Worm (Caenorhabditis elegans) whole organism, L3 larva: Measurements from ENCODE around the gene mig-6.

ENCODE experiments used
- R02D3.7 ChIP-seq: fragments of 150-350 bp; optimal IDR thresholded peaks from 2 replicates; lab custom pipeline; 2014; ENCODE audit warnings: missing biosample characterization, missing genetic modification characterization
- ZK546.5 ChIP-seq: sonication (generic microtip); optimal IDR thresholded peaks from 2 replicates; lab custom pipeline; 2017; ENCODE audit warnings: missing biosample characterization, missing genetic modification characterization
- ama-1 ChIP-seq: fragments of 150-350 bp; optimal IDR thresholded peaks from 2 replicates; lab custom pipeline; 2018
- ceh-28 ChIP-seq: fragments of 150-350 bp; optimal IDR thresholded peaks from 2 replicates; lab custom pipeline; 2014; ENCODE audit warnings: missing biosample characterization, missing genetic modification reagents, missing genetic modification characterization
- ceh-9 ChIP-seq: sonication (generic microtip); optimal IDR thresholded peaks from 2 replicates; lab custom pipeline; 2018; ENCODE audit warnings: missing biosample characterization, missing genetic modification characterization
- daf-12 ChIP-seq: fragments of 150-350 bp; optimal IDR thresholded peaks from 2 replicates; lab custom pipeline; 2014; ENCODE audit warnings: missing biosample characterization, missing genetic modification reagents, missing genetic modification characterization
- egl-27 ChIP-seq: sonication (generic microtip); optimal IDR thresholded peaks from 4 replicates; lab custom pipeline; 2017; ENCODE audit warnings: missing biosample characterization, missing genetic modification reagents, missing genetic modification characterization
- egl-5 ChIP-seq: fragments of 150-350 bp; optimal IDR thresholded peaks from 2 replicates; lab custom pipeline; 2017; ENCODE audit warnings: missing biosample characterization, missing genetic modification reagents, missing genetic modification characterization, inconsistent platforms
- elt-1 ChIP-seq: fragments of 150-350 bp; optimal IDR thresholded peaks from 2 replicates; lab custom pipeline; 2014; ENCODE audit warnings: missing biosample characterization, missing genetic modification characterization
- elt-2 ChIP-seq: sonication (generic microtip); optimal IDR thresholded peaks from 2 replicates; lab custom pipeline; 2016; ENCODE audit warnings: missing genetic modification reagents, mild to moderate bottlenecking, missing genetic modification characterization, missing compliant biosample characterization
- eor-1 ChIP-seq, 2 experiments: fragments of 150-350 bp; optimal IDR thresholded peaks; 2 replicates each; lab custom pipeline; 2014 to 2018; ENCODE audit warnings: missing biosample characterization in 2 of 2, missing genetic modification characterization in 2 of 2
- fkh-10 ChIP-seq: sonication (generic microtip); optimal IDR thresholded peaks from 2 replicates; lab custom pipeline; 2017; ENCODE audit warnings: missing biosample characterization, missing genetic modification reagents, missing genetic modification characterization
- fos-1 ChIP-seq: fragments of 150-350 bp; optimal IDR thresholded peaks from 2 replicates; lab custom pipeline; 2014; ENCODE audit warnings: missing biosample characterization, missing genetic modification characterization
- hmg-11 ChIP-seq: sonication (generic microtip); optimal IDR thresholded peaks from 2 replicates; lab custom pipeline; 2016; ENCODE audit warnings: missing genetic modification characterization, missing compliant biosample characterization
- jun-1 ChIP-seq: fragments of 150-350 bp; optimal IDR thresholded peaks from 2 replicates; lab custom pipeline; 2014; ENCODE audit warnings: missing biosample characterization, missing genetic modification reagents, missing genetic modification characterization
- lin-15B ChIP-seq: fragments of 150-350 bp; optimal IDR thresholded peaks from 2 replicates; lab custom pipeline; 2014; ENCODE audit warnings: missing biosample characterization, missing genetic modification characterization
- mml-1 ChIP-seq: fragments of 150-350 bp; sonication (generic microtip); optimal IDR thresholded peaks from 3 replicates; lab custom pipeline; 2014; ENCODE audit warnings: missing biosample characterization, missing genetic modification characterization
- nfya-1 ChIP-seq: sonication (generic microtip); optimal IDR thresholded peaks from 2 replicates; lab custom pipeline; 2017; ENCODE audit warnings: missing genetic modification characterization, mild to moderate bottlenecking, missing compliant biosample characterization, antibody characterized with exemption, moderate library complexity; ENCODE audit not compliant: insufficient read depth
- nhr-11 ChIP-seq: fragments of 150-350 bp; optimal IDR thresholded peaks from 2 replicates; lab custom pipeline; 2014; ENCODE audit warnings: missing biosample characterization, missing genetic modification characterization
- nhr-12 ChIP-seq: fragments of 150-350 bp; optimal IDR thresholded peaks from 2 replicates; lab custom pipeline; 2014; ENCODE audit warnings: missing biosample characterization, missing genetic modification characterization
- nhr-23 ChIP-seq: fragments of 150-350 bp; optimal IDR thresholded peaks from 2 replicates; lab custom pipeline; 2014; ENCODE audit warnings: missing biosample characterization, missing genetic modification reagents, missing genetic modification characterization
- nhr-25 ChIP-seq: sonication (generic microtip); optimal IDR thresholded peaks from 2 replicates; lab custom pipeline; 2017; ENCODE audit warnings: missing biosample characterization, missing genetic modification characterization
- nhr-43 ChIP-seq: sonication (generic microtip); optimal IDR thresholded peaks from 2 replicates; lab custom pipeline; 2016; ENCODE audit warnings: mild to moderate bottlenecking, missing genetic modification characterization, missing compliant biosample characterization; ENCODE audit not compliant: poor library complexity, severe bottlenecking
- nhr-67 ChIP-seq: fragments of 150-350 bp; optimal IDR thresholded peaks from 2 replicates; lab custom pipeline; 2014; ENCODE audit warnings: missing biosample characterization, missing genetic modification characterization
- nhr-76 ChIP-seq: fragments of 150-350 bp; sonication (generic microtip); optimal IDR thresholded peaks from 5 replicates; lab custom pipeline; 2014; ENCODE audit warnings: missing biosample characterization, missing genetic modification characterization
- pha-4 ChIP-seq: fragments of 150-350 bp; optimal IDR thresholded peaks from 2 replicates; lab custom pipeline; 2014; ENCODE audit warnings: missing biosample characterization, missing genetic modification reagents, missing genetic modification characterization
- pqm-1 ChIP-seq: fragments of 150-350 bp; optimal IDR thresholded peaks from 2 replicates; lab custom pipeline; 2017; ENCODE audit warnings: missing biosample characterization, missing genetic modification characterization, inconsistent platforms
- sea-2 ChIP-seq: fragments of 150-350 bp; sonication (generic microtip); optimal IDR thresholded peaks from 4 replicates; lab custom pipeline; 2014; ENCODE audit warnings: missing biosample characterization, missing genetic modification reagents, missing genetic modification characterization
- skn-1 ChIP-seq: fragments of 150-350 bp; optimal IDR thresholded peaks from 2 replicates; lab custom pipeline; 2014; ENCODE audit warnings: missing biosample characterization, missing genetic modification characterization
- snpc-4 ChIP-seq: fragments of 150-350 bp; optimal IDR thresholded peaks from 2 replicates; lab custom pipeline; 2014; ENCODE audit warnings: missing biosample characterization, missing genetic modification characterization
- unc-39 ChIP-seq: sonication (generic microtip); optimal IDR thresholded peaks from 4 replicates; lab custom pipeline; 2017; ENCODE audit warnings: missing biosample characterization, missing genetic modification characterization
- zag-1 ChIP-seq: fragments of 150-350 bp; optimal IDR thresholded peaks from 2 replicates; lab custom pipeline; 2014; ENCODE audit warnings: missing biosample characterization, missing genetic modification characterization
- ztf-11 ChIP-seq: fragments of 150-350 bp; optimal IDR thresholded peaks from 2 replicates; lab custom pipeline; 2014; ENCODE audit warnings: missing biosample characterization, missing genetic modification characterization

The mig-6 gene

ce11 chrV:7864663-7865062 is 37.6 kb downstream of the mig-6 start, which contains the start of gene C37C3.11:
TSS of gene C37C3.11 (minus strand) at chrV:7864763.
- TF ChIP-seq jun-1 (tag; lab: Kevin White, UChicago) (no peak), egl-27 (tag; lab: Kevin White, UChicago) (no peak), nhr-11 (tag; lab: Kevin White, UChicago) (no peak), sea-2 (no peak), skn-1 (tag; lab: Kevin White, UChicago) (no peak), nhr-76 (tag; lab: Kevin White, UChicago) (no peak), nhr-43 (tag; lab: Kevin White, UChicago) (no peak), snpc-4 (tag; lab: Kevin White, UChicago) (no peak), pha-4 (tag; lab: Kevin White, UChicago) (no peak), ceh-9 (tag; lab: Kevin White, UChicago) (no peak), mml-1 (tag; lab: Kevin White, UChicago) (no peak), fos-1 (tag; lab: Kevin White, UChicago) (no peak), lin-15B (tag; lab: Kevin White, UChicago) (no peak), egl-5 (tag; lab: Kevin White, UChicago) (no peak), ZK546.5 (no peak), unc-39 (tag; lab: Kevin White, UChicago) (no peak), hmg-11 (tag; lab: Kevin White, UChicago) (no peak), nhr-23 (no peak), ztf-11 (no peak)
- TF ChIP-seq, all 47 proteins: peak for 0

ce11 chrV:7870707-7871106 is 43.7 kb downstream of the mig-6 start, which contains the start of gene nipi-4:
TSS of gene nipi-4 (minus strand) at chrV:7870807.
- TF ChIP-seq R02D3.7: no peak
- TF ChIP-seq egl-27 (tag; lab: Kevin White, UChicago): no peak
- no peak for TF ChIP-seq fkh-10 (GFP tag; lab: Kevin White, UChicago)
- peak; percentile 4 for TF ChIP-seq nhr-23
- TF ChIP-seq nhr-67 (tag; lab: Kevin White, UChicago): no peak

- TF ChIP-seq ztf-11 (no peak), zag-1 (tag; lab: Kevin White, UChicago) (no peak), nfya-1 (tag; lab: Kevin White, UChicago) (no peak), fkh-10 (GFP tag; lab: Kevin White, UChicago) (peak; percentile 58), pqm-1 (tag; lab: Kevin White, UChicago) (no peak)
- TF ChIP-seq, all 47 proteins: peak for 1
These were observed 45.9 kb downstream of the mig-6 start for ce11 chrV:7872945-7873344.

- TF ChIP-seq nfya-1 (tag; lab: Kevin White, UChicago): no peak
- no peak for TF ChIP-seq nhr-25 (tag; lab: Kevin White, UChicago)
- TF ChIP-seq ama-1: no peak
- no peak for TF ChIP-seq skn-1 (tag; lab: Kevin White, UChicago)
- no peak for TF ChIP-seq eor-1 (tag; optimal IDR thresholded peaks at IDR 0.05; lab: Kevin White, UChicago)
- no peak for TF ChIP-seq nhr-23
- no peak for TF ChIP-seq jun-1 (tag; lab: Kevin White, UChicago)
- TF ChIP-seq nhr-43 (tag; lab: Kevin White, UChicago): no peak
- TF ChIP-seq elt-2: no peak
- TF ChIP-seq ceh-28 (tag; lab: Kevin White, UChicago): no peak
- TF ChIP-seq nhr-76 (tag; lab: Kevin White, UChicago): no peak
- TF ChIP-seq nhr-12 (tag; lab: Kevin White, UChicago): no peak
These were observed 48.4 kb downstream of the mig-6 start, which contains the start of gene F40A3.4 for ce11 chrV:7875456-7875855. TSS of gene F40A3.4 (plus strand) at chrV:7875756.

ce11 chrV:7876881-7877475 is 50.0 kb downstream of the mig-6 start, which contains the start of gene F40A3.3:
TSS of gene F40A3.3 (plus strand) at chrV:7877444.
- TF ChIP-seq elt-1 (tag; lab: Kevin White, UChicago) (no peak), ceh-9 (tag; lab: Kevin White, UChicago) (no peak), nfya-1 (tag; lab: Kevin White, UChicago) (peak; percentile 25), elt-2 (peak; percentile 17), egl-5 (tag; lab: Kevin White, UChicago) (no peak), zag-1 (tag; lab: Kevin White, UChicago) (no peak), ztf-11 (no peak), daf-12 (tag; lab: Kevin White, UChicago) (no peak), pha-4 (tag; lab: Kevin White, UChicago) (peak; percentile 70)
